Fruit fly (Drosophila melanogaster) whole organism, pupa: ENCODE results near the gene Gs1.

Experiments used
- CG12605 ChIP-seq: fragments of 200-800 bp; sonication (Bioruptor generic); IDR thresholded peaks from 2 replicates; pipeline ENCODE4 v1.3.6; 2022; ENCODE audit warnings: missing biosample characterization, missing genetic modification characterization
- CG13204 ChIP-seq: fragments of 200-800 bp; sonication (Bioruptor generic); optimal IDR thresholded peaks from 2 replicates; lab custom pipeline; 2018; ENCODE audit warnings: missing biosample characterization, mild to moderate bottlenecking, missing genetic modification characterization, moderate library complexity
- CG14655 ChIP-seq: fragments of 200-800 bp; sonication (Bioruptor generic); optimal IDR thresholded peaks from 3 replicates; lab custom pipeline; 2017; ENCODE audit warnings: mild to moderate bottlenecking, missing biosample characterization, missing genetic modification reagents, missing genetic modification characterization
- CG15710 ChIP-seq: fragments of 200-800 bp; sonication (Bioruptor generic); optimal IDR thresholded peaks from 2 replicates; lab custom pipeline; 2018; ENCODE audit warnings: missing biosample characterization, mild to moderate bottlenecking, missing genetic modification characterization, moderate library complexity
- CG17806 ChIP-seq: fragments of 200-800 bp; sonication (Bioruptor generic); optimal IDR thresholded peaks from 2 replicates; lab custom pipeline; 2018; ENCODE audit warnings: missing biosample characterization, mild to moderate bottlenecking, missing genetic modification characterization, moderate library complexity
- CG32121 ChIP-seq: fragments of 200-800 bp; sonication (Bioruptor generic); IDR thresholded peaks from 2 replicates; pipeline ENCODE4 v1.3.6; 2022; ENCODE audit warnings: missing biosample characterization, missing genetic modification characterization
- CG34367 ChIP-seq: fragments of 200-800 bp; sonication (Bioruptor generic); optimal IDR thresholded peaks from 2 replicates; lab custom pipeline; 2018; ENCODE audit warnings: missing biosample characterization, mild to moderate bottlenecking, missing genetic modification characterization
- CG4496 ChIP-seq: fragments of 200-800 bp; sonication (Bioruptor generic); IDR thresholded peaks from 3 replicates; pipeline ENCODE4 v1.3.6; 2022; ENCODE audit warnings: missing biosample characterization, missing genetic modification characterization
- CG8159 ChIP-seq: fragments of 200-800 bp; sonication (Bioruptor generic); optimal IDR thresholded peaks from 3 replicates; lab custom pipeline; 2018; ENCODE audit warnings: missing biosample characterization, mild to moderate bottlenecking, missing genetic modification characterization, moderate library complexity
- CG8301 ChIP-seq: fragments of 200-800 bp; sonication (Bioruptor generic); optimal IDR thresholded peaks from 2 replicates; lab custom pipeline; 2018; ENCODE audit warnings: missing biosample characterization, mild to moderate bottlenecking, missing genetic modification characterization
- CG9948 ChIP-seq: fragments of 200-800 bp; sonication (Bioruptor generic); optimal IDR thresholded peaks from 2 replicates; lab custom pipeline; 2018; ENCODE audit warnings: missing biosample characterization, mild to moderate bottlenecking, missing genetic modification characterization, moderate library complexity
- D1 ChIP-seq: fragments of 200-800 bp; sonication (Bioruptor generic); optimal IDR thresholded peaks from 2 replicates; lab custom pipeline; 2018; ENCODE audit warnings: missing biosample characterization, mild to moderate bottlenecking, missing genetic modification characterization, moderate library complexity
- EcR ChIP-seq: fragments of 200-800 bp; sonication (Bioruptor generic); optimal IDR thresholded peaks from 3 replicates; lab custom pipeline; 2019; ENCODE audit warnings: missing biosample characterization, missing genetic modification characterization, mild to moderate bottlenecking, moderate library complexity, missing genetic modification reagents
- Ets98B ChIP-seq: fragments of 200-800 bp; sonication (Bioruptor generic); IDR thresholded peaks from 2 replicates; pipeline ENCODE4 v1.3.6; 2022; ENCODE audit warnings: missing biosample characterization, missing genetic modification characterization
- Pif1A ChIP-seq: fragments of 200-800 bp; sonication (Bioruptor generic); optimal IDR thresholded peaks from 3 replicates; lab custom pipeline; 2016; ENCODE audit warnings: missing biosample characterization, missing genetic modification characterization
- Pif1B ChIP-seq: fragments of 200-800 bp; sonication (Bioruptor generic); optimal IDR thresholded peaks from 3 replicates; lab custom pipeline; 2016; ENCODE audit warnings: missing biosample characterization, missing genetic modification characterization
- Snoo ChIP-seq: fragments of 200-800 bp; sonication (Bioruptor generic); optimal IDR thresholded peaks from 3 replicates; lab custom pipeline; 2017; ENCODE audit warnings: missing biosample characterization, mild to moderate bottlenecking, missing genetic modification characterization, inconsistent platforms
- fd96Ca ChIP-seq: fragments of 200-800 bp; sonication (Bioruptor generic); IDR thresholded peaks from 3 replicates; pipeline ENCODE4 v1.3.6; 2022; ENCODE audit warnings: missing biosample characterization, missing genetic modification characterization
- gl ChIP-seq: fragments of 200-800 bp; sonication (Bioruptor generic); optimal IDR thresholded peaks from 2 replicates; lab custom pipeline; 2018; ENCODE audit warnings: missing biosample characterization, mild to moderate bottlenecking, missing genetic modification characterization
- rn ChIP-seq: fragments of 200-800 bp; sonication (Bioruptor generic); IDR thresholded peaks from 2 replicates; pipeline ENCODE4 v1.3.6; 2022; ENCODE audit warnings: missing biosample characterization, missing genetic modification characterization

Gene Gs1

dm6 chr2L:175727-176126 lies 43.9 kb downstream of the Gs1 start:
- no peak for TF ChIP-seq Snoo
- no peak for TF ChIP-seq CG12605 (GFP tag; lab: Robert Waterston, UW)
- no peak for TF ChIP-seq CG34367 (tag; lab: Kevin White, UChicago)
- no peak for TF ChIP-seq CG8301 (tag; lab: Kevin White, UChicago)
- no peak for TF ChIP-seq Pif1A (GFP tag; lab: Kevin White, UChicago)
- TF ChIP-seq CG9948 (tag; lab: Kevin White, UChicago): no peak
- TF ChIP-seq CG15710 (tag; lab: Kevin White, UChicago): no peak
- TF ChIP-seq Pif1B: no peak
- no peak for TF ChIP-seq D1 (tag; lab: Kevin White, UChicago)
- TF ChIP-seq CG4496 (GFP tag; lab: Robert Waterston, UW): no peak
- no peak for TF ChIP-seq CG8159 (tag; lab: Kevin White, UChicago)
- TF ChIP-seq gl (tag; lab: Kevin White, UChicago): no peak
- TF ChIP-seq Ets98B (GFP tag; lab: Robert Waterston, UW): no peak
- TF ChIP-seq CG13204 (GFP tag; lab: Kevin White, UChicago): no peak
- TF ChIP-seq CG32121 (GFP tag; lab: Robert Waterston, UW): no peak
- TF ChIP-seq EcR (GFP tag; lab: Kevin White, UChicago): no peak
- TF ChIP-seq CG14655 (GFP tag; lab: Kevin White, UChicago): no peak
- TF ChIP-seq rn: no peak

- TF ChIP-seq CG4496 (GFP tag; lab: Robert Waterston, UW) (no peak), Pif1A (GFP tag; lab: Kevin White, UChicago) (no peak), CG13204 (GFP tag; lab: Kevin White, UChicago) (no peak), CG12605 (GFP tag; lab: Robert Waterston, UW) (no peak), rn (no peak)
These were observed 47.2 kb downstream of the Gs1 start for dm6 chr2L:179119-179518.

DNA sequence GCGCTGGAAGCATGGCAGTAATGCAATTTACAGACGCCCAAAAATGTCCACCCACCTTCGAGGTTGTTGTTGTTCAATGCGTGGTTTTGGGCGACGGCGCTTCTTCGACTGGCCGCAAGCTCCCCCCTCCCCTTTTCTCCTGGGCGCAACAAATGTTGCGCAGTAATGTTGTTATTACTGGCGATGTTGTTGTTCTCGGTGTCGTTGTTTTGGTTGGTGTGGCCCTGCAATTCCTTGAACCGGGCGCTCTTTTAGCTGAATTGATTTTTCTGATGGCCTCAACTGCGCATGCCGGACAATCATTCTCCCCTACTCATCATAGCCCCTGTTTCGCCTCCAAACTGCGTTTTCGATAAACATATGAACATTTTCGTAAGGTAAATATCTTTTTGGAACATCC lies 49.1 kb downstream of the Gs1 start:
- TF ChIP-seq rn: no peak
- TF ChIP-seq CG9948 (tag; lab: Kevin White, UChicago): no peak
- TF ChIP-seq CG32121 (GFP tag; lab: Robert Waterston, UW): no peak
- no peak for TF ChIP-seq CG34367 (tag; lab: Kevin White, UChicago)
- TF ChIP-seq CG15710 (tag; lab: Kevin White, UChicago): no peak
- no peak for TF ChIP-seq CG8301 (tag; lab: Kevin White, UChicago)
- TF ChIP-seq fd96Ca (GFP tag; lab: Robert Waterston, UW): no peak
- no peak for TF ChIP-seq CG8159 (tag; lab: Kevin White, UChicago)
- no peak for TF ChIP-seq D1 (tag; lab: Kevin White, UChicago)
- TF ChIP-seq Snoo: no peak
- TF ChIP-seq CG12605 (GFP tag; lab: Robert Waterston, UW): no peak
- no peak for TF ChIP-seq Pif1B
- TF ChIP-seq gl (tag; lab: Kevin White, UChicago): no peak
- no peak for TF ChIP-seq CG17806 (tag; lab: Kevin White, UChicago)
- TF ChIP-seq, all 21 proteins: peak for 0

dm6 chr2L:182360-183144 lies 50.7 kb downstream of the Gs1 start:
- TF ChIP-seq Pif1B (no peak), CG13204 (GFP tag; lab: Kevin White, UChicago) (no peak), Snoo (no peak), CG17806 (tag; lab: Kevin White, UChicago) (no peak), EcR (GFP tag; lab: Kevin White, UChicago) (peak; percentile 82), CG4496 (GFP tag; lab: Robert Waterston, UW) (peak; percentile 57), Ets98B (GFP tag; lab: Robert Waterston, UW) (no peak; the same call in 1 of the 2 replicates), CG8159 (tag; lab: Kevin White, UChicago) (no peak), CG12605 (GFP tag; lab: Robert Waterston, UW) (no peak)
